Worm (Caenorhabditis elegans) whole organism, L2 larva: ENCODE results near the gene sec-16A.2.

Source experiments
- R02D3.7 ChIP-seq: fragments of 150-350 bp; optimal IDR thresholded peaks from 2 replicates; lab custom pipeline; 2014; ENCODE audit warnings: missing biosample characterization, missing genetic modification characterization
- alr-1 ChIP-seq: fragments of 150-350 bp; optimal IDR thresholded peaks from 2 replicates; lab custom pipeline; 2014; ENCODE audit warnings: missing biosample characterization, missing genetic modification characterization
- ama-1 ChIP-seq: fragments of 150-350 bp; optimal IDR thresholded peaks from 2 replicates; lab custom pipeline; 2018; ENCODE audit warnings: inconsistent platforms
- ceh-82 ChIP-seq: fragments of 150-350 bp; optimal IDR thresholded peaks from 2 replicates; lab custom pipeline; 2014; ENCODE audit warnings: missing biosample characterization, missing genetic modification characterization
- egl-27 ChIP-seq: sonication (generic microtip); optimal IDR thresholded peaks from 3 replicates; lab custom pipeline; 2017; ENCODE audit warnings: missing biosample characterization, missing genetic modification reagents, missing genetic modification characterization
- elt-1 ChIP-seq: fragments of 150-350 bp; optimal IDR thresholded peaks from 2 replicates; lab custom pipeline; 2014; ENCODE audit warnings: missing biosample characterization, missing genetic modification characterization
- fos-1 ChIP-seq: fragments of 150-350 bp; optimal IDR thresholded peaks from 2 replicates; lab custom pipeline; 2014; ENCODE audit warnings: missing biosample characterization, missing genetic modification characterization
- mbf-1 ChIP-seq: sonication (generic microtip); optimal IDR thresholded peaks from 2 replicates; lab custom pipeline; 2017; ENCODE audit warnings: missing biosample characterization, missing genetic modification characterization
- nhr-11 ChIP-seq: fragments of 150-350 bp; optimal IDR thresholded peaks from 2 replicates; lab custom pipeline; 2014; ENCODE audit warnings: missing biosample characterization, missing genetic modification characterization
- nhr-12 ChIP-seq: fragments of 150-350 bp; optimal IDR thresholded peaks from 2 replicates; lab custom pipeline; 2014; ENCODE audit warnings: missing biosample characterization, missing genetic modification characterization
- nhr-237 ChIP-seq: fragments of 150-350 bp; optimal IDR thresholded peaks from 2 replicates; lab custom pipeline; 2014; ENCODE audit warnings: missing biosample characterization, missing genetic modification characterization
- skn-1 ChIP-seq: sonication (generic microtip); optimal IDR thresholded peaks from 2 replicates; lab custom pipeline; 2017; ENCODE audit warnings: missing biosample characterization, missing genetic modification characterization
- snpc-4 ChIP-seq: fragments of 150-350 bp; optimal IDR thresholded peaks from 2 replicates; lab custom pipeline; 2014; ENCODE audit warnings: missing biosample characterization, missing genetic modification characterization

DNA sequence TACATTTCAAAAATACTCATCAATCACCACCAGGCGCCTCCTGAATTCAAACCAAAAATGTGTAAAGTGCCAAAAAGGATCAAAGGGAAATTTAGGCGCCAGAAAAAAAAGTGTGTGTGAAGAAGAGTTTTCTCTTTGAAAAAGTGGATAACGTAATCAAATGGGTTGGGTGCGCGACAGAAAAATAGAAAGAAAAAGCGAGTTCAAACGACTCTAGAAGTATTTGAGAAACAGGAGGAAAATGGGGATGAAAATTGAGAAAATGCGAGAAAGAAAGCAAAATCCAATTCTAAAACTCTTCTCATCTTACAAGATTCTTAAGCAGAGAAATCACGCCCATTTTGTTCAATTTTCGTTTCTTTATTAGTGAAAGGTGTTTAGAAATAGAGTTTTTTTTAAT, 21.4 kb downstream of the sec-16A.2 start:
- TF ChIP-seq elt-1 (tag; lab: Kevin White, UChicago) (no peak), alr-1 (tag; lab: Kevin White, UChicago) (no peak), fos-1 (tag; lab: Kevin White, UChicago) (no peak), mbf-1 (tag; lab: Kevin White, UChicago) (no peak), ceh-82 (tag; lab: Kevin White, UChicago) (no peak), ama-1 (lab: Kevin White, UChicago) (no peak), nhr-237 (no peak), skn-1 (no peak), nhr-12 (tag; lab: Kevin White, UChicago) (no peak), R02D3.7 (no peak), egl-27 (tag; lab: Kevin White, UChicago) (no peak), nhr-11 (tag; lab: Kevin White, UChicago) (no peak), snpc-4 (no peak)
